Worm (Caenorhabditis elegans) whole organism, L1 larva: Measurements from ENCODE around the gene srh-206.

Experiments
- C04F5.9 ChIP-seq: sonication (generic microtip); optimal IDR thresholded peaks from 2 replicates; lab custom pipeline; 2016; ENCODE audit warnings: missing genetic modification characterization, missing compliant biosample characterization
- C16A3.4 ChIP-seq: fragments of 150-350 bp; optimal IDR thresholded peaks from 2 replicates; lab custom pipeline; 2014; ENCODE audit warnings: missing biosample characterization, missing genetic modification characterization
- C34B4.2 ChIP-seq: sonication (generic microtip); optimal IDR thresholded peaks from 2 replicates; lab custom pipeline; 2017; ENCODE audit warnings: mild to moderate bottlenecking, missing genetic modification characterization, missing compliant biosample characterization
- aha-1 ChIP-seq: fragments of 150-350 bp; optimal IDR thresholded peaks from 2 replicates; lab custom pipeline; 2014; ENCODE audit warnings: missing biosample characterization, missing genetic modification characterization
- alr-1 ChIP-seq: fragments of 200-800 bp; sonication (Bioruptor generic); optimal IDR thresholded peaks from 2 replicates; lab custom pipeline; 2018; ENCODE audit warnings: borderline replicate concordance, mild to moderate bottlenecking, missing genetic modification characterization, missing compliant biosample characterization
- aly-2 ChIP-seq: fragments of 150-350 bp; optimal IDR thresholded peaks from 2 replicates; lab custom pipeline; 2014; ENCODE audit warnings: missing biosample characterization, missing genetic modification characterization
- ceh-82 ChIP-seq, 3 experiments: fragments of 150-350 bp in 1 of 3; sonication (generic microtip) in 2 of 3; optimal IDR thresholded peaks; 2 replicates each; lab custom pipeline; 2014 to 2017; ENCODE audit warnings: missing biosample characterization in 3 of 3, missing genetic modification characterization in 3 of 3
- ceh-88 ChIP-seq: fragments of 200-800 bp; sonication (Bioruptor generic); IDR thresholded peaks from 2 replicates; pipeline ENCODE4 v1.3.6; 2022; ENCODE audit warnings: missing genetic modification characterization, missing compliant biosample characterization
- dpl-1 ChIP-seq, 3 experiments: fragments of 150-350 bp in 2 of 3; sonication (generic microtip) in 1 of 3; optimal IDR thresholded peaks; 2 replicates each; lab custom pipeline; 2014 to 2017; ENCODE audit warnings: missing biosample characterization in 3 of 3, missing genetic modification characterization in 3 of 3, missing genetic modification reagents in 3 of 3
- dsc-1 ChIP-seq: sonication (generic microtip); optimal IDR thresholded peaks from 2 replicates; lab custom pipeline; 2016; ENCODE audit warnings: mild to moderate bottlenecking, missing genetic modification characterization, missing compliant biosample characterization
- efl-3 ChIP-seq: fragments of 200-800 bp; sonication (Bioruptor generic); optimal IDR thresholded peaks from 2 replicates; lab custom pipeline; 2018; ENCODE audit warnings: mild to moderate bottlenecking, missing genetic modification characterization, missing compliant biosample characterization
- egl-27 ChIP-seq, 2 experiments: fragments of 150-350 bp in 1 of 2; sonication (generic microtip); optimal IDR thresholded peaks; 3 replicates each; lab custom pipeline; 2017 to 2018; ENCODE audit warnings: missing biosample characterization in 2 of 2, missing genetic modification characterization in 2 of 2, missing genetic modification reagents in 2 of 2
- fkh-10 ChIP-seq: sonication (generic microtip); optimal IDR thresholded peaks from 2 replicates; lab custom pipeline; 2017; ENCODE audit warnings: missing biosample characterization, missing genetic modification reagents, missing genetic modification characterization
- fkh-8 ChIP-seq: sonication (generic microtip); optimal IDR thresholded peaks from 2 replicates; lab custom pipeline; 2016; ENCODE audit warnings: mild to moderate bottlenecking, missing genetic modification characterization, missing compliant biosample characterization
- fos-1 ChIP-seq: fragments of 150-350 bp; optimal IDR thresholded peaks from 2 replicates; lab custom pipeline; 2014; ENCODE audit warnings: missing biosample characterization, missing genetic modification characterization
- hlh-17 ChIP-seq: fragments of 200-800 bp; sonication (Bioruptor generic); optimal IDR thresholded peaks from 2 replicates; lab custom pipeline; 2018; ENCODE audit warnings: missing genetic modification characterization, mild to moderate bottlenecking, missing compliant biosample characterization, moderate library complexity, borderline replicate concordance
- hlh-4 ChIP-seq: sonication (generic microtip); optimal IDR thresholded peaks from 2 replicates; lab custom pipeline; 2016; ENCODE audit warnings: mild to moderate bottlenecking, missing genetic modification characterization, missing compliant biosample characterization
- lin-14 ChIP-seq: fragments of 200-800 bp; sonication (Bioruptor generic); optimal IDR thresholded peaks from 2 replicates; lab custom pipeline; 2018; ENCODE audit warnings: mild to moderate bottlenecking, missing genetic modification characterization, moderate library complexity, missing compliant biosample characterization
- lir-3 ChIP-seq: sonication (generic microtip); optimal IDR thresholded peaks from 2 replicates; lab custom pipeline; 2016; ENCODE audit warnings: mild to moderate bottlenecking, missing genetic modification characterization, moderate library complexity, missing compliant biosample characterization; ENCODE audit not compliant: poor library complexity
- mdl-1 ChIP-seq, 2 experiments: fragments of 150-350 bp; optimal IDR thresholded peaks; 2 replicates each; lab custom pipeline; 2014 to 2017; ENCODE audit warnings: missing biosample characterization in 2 of 2, missing genetic modification characterization in 2 of 2, inconsistent platforms in 1 of 2
- mef-2 ChIP-seq: fragments of 150-350 bp; optimal IDR thresholded peaks from 2 replicates; lab custom pipeline; 2014; ENCODE audit warnings: missing biosample characterization, missing genetic modification characterization
- mep-1 ChIP-seq: fragments of 150-350 bp; optimal IDR thresholded peaks from 2 replicates; lab custom pipeline; 2014; ENCODE audit warnings: missing biosample characterization, missing genetic modification characterization
- nhr-237 ChIP-seq: fragments of 150-350 bp; optimal IDR thresholded peaks from 2 replicates; lab custom pipeline; 2014; ENCODE audit warnings: missing biosample characterization, missing genetic modification characterization
- nhr-71 ChIP-seq: sonication (generic microtip); optimal IDR thresholded peaks from 2 replicates; lab custom pipeline; 2016; ENCODE audit warnings: mild to moderate bottlenecking, missing genetic modification characterization, moderate library complexity, missing compliant biosample characterization
- nhr-77 ChIP-seq: fragments of 150-350 bp; optimal IDR thresholded peaks from 2 replicates; lab custom pipeline; 2014; ENCODE audit warnings: missing biosample characterization, missing genetic modification characterization
- nhr-85 ChIP-seq: sonication (generic microtip); peaks from one replicate; lab custom pipeline; 2016; ENCODE audit warnings: missing genetic modification characterization, inconsistent platforms, missing compliant biosample characterization
- nhr-90 ChIP-seq: sonication (generic microtip); optimal IDR thresholded peaks from 2 replicates; lab custom pipeline; 2016; ENCODE audit warnings: mild to moderate bottlenecking, missing genetic modification characterization, missing compliant biosample characterization; ENCODE audit not compliant: poor library complexity
- pqm-1 ChIP-seq: sonication (generic microtip); optimal IDR thresholded peaks from 3 replicates; lab custom pipeline; 2017; ENCODE audit warnings: missing biosample characterization, missing genetic modification characterization
- snpc-4 ChIP-seq: fragments of 150-350 bp; optimal IDR thresholded peaks from 2 replicates; lab custom pipeline; 2014; ENCODE audit warnings: missing biosample characterization, missing genetic modification characterization
- snu-23 ChIP-seq: sonication (generic microtip); optimal IDR thresholded peaks from 2 replicates; lab custom pipeline; 2016; ENCODE audit warnings: missing genetic modification characterization, missing compliant biosample characterization
- sup-37 ChIP-seq: fragments of 200-800 bp; sonication (Bioruptor generic); optimal IDR thresholded peaks from 2 replicates; lab custom pipeline; 2018; ENCODE audit warnings: mild to moderate bottlenecking, missing genetic modification characterization, missing compliant biosample characterization
- swsn-7 ChIP-seq: sonication (generic microtip); optimal IDR thresholded peaks from 2 replicates; lab custom pipeline; 2016; ENCODE audit warnings: missing genetic modification characterization, missing compliant biosample characterization
- tlp-1 ChIP-seq: fragments of 150-350 bp; optimal IDR thresholded peaks from 2 replicates; lab custom pipeline; 2014; ENCODE audit warnings: missing biosample characterization, missing genetic modification characterization
- unc-130 ChIP-seq: fragments of 150-350 bp; optimal IDR thresholded peaks from 2 replicates; lab custom pipeline; 2017; ENCODE audit warnings: missing biosample characterization, missing genetic modification characterization, inconsistent platforms
- unc-98 ChIP-seq: fragments of 200-800 bp; sonication (Bioruptor generic); IDR thresholded peaks from 2 replicates; pipeline ENCODE4 v1.3.6; 2022; ENCODE audit warnings: missing genetic modification characterization, missing compliant biosample characterization
- vab-15 ChIP-seq: sonication (generic microtip); optimal IDR thresholded peaks from 2 replicates; lab custom pipeline; 2017; ENCODE audit warnings: missing genotype, mild to moderate bottlenecking, missing genetic modification characterization, missing compliant biosample characterization
- ztf-4 ChIP-seq: fragments of 150-350 bp; optimal IDR thresholded peaks from 2 replicates; lab custom pipeline; 2014; ENCODE audit warnings: missing biosample characterization, missing genetic modification characterization

Gene srh-206

ce11 chrV:16991734-16992133 lies 37.1 kb upstream of the srh-206 start, which contains the start of gene srz-95:
Gene srz-95, plus strand, starts transcription at chrV:16992034.
- TF ChIP-seq unc-130 (tag; lab: Kevin White, UChicago) (no peak), lin-14 (no peak), C16A3.4 (no peak), mdl-1 (tag; optimal IDR thresholded peaks at IDR 0.05; lab: Kevin White, UChicago) (no peak), fkh-8 (tag; lab: Kevin White, UChicago) (no peak), snu-23 (GFP tag; lab: Kevin White, UChicago) (no peak), aly-2 (tag; lab: Kevin White, UChicago) (no peak), vab-15 (tag; lab: Kevin White, UChicago) (no peak), mef-2 (tag; lab: Kevin White, UChicago) (no peak), dsc-1 (tag; lab: Kevin White, UChicago) (no peak), pqm-1 (tag; lab: Kevin White, UChicago) (no peak), hlh-4 (tag; lab: Kevin White, UChicago) (no peak)
- TF ChIP-seq, all 84 proteins: peak for 0

- TF ChIP-seq C34B4.2 (no peak), tlp-1 (tag; lab: Kevin White, UChicago) (no peak), lir-3 (tag; lab: Kevin White, UChicago) (no peak), nhr-71 (tag; lab: Kevin White, UChicago) (no peak), hlh-17 (GFP tag; lab: Kevin White, UChicago) (no peak), aly-2 (tag; lab: Kevin White, UChicago) (no peak), nhr-85 (tag; lab: Kevin White, UChicago) (no peak), nhr-237 (tag; lab: Kevin White, UChicago) (no peak), dpl-1 (GFP tag; optimal IDR thresholded peaks at IDR 0.05; lab: Kevin White, UChicago) (no peak), dsc-1 (tag; lab: Kevin White, UChicago) (no peak), swsn-7 (tag; lab: Kevin White, UChicago) (no peak), sup-37 (GFP tag; lab: Kevin White, UChicago) (no peak), fkh-10 (GFP tag; lab: Kevin White, UChicago) (no peak), efl-3 (GFP tag; lab: Kevin White, UChicago) (no peak), mef-2 (tag; lab: Kevin White, UChicago) (no peak)
Observed at ce11 chrV:16988614-16989013, 33.9 kb upstream of the srh-206 start, which contains the start of gene Y102A5C.27. Gene Y102A5C.27, minus strand, starts transcription at chrV:16988714.

- no peak for TF ChIP-seq ceh-88 (GFP tag; lab: Robert Waterston, UW)
- no peak for TF ChIP-seq mdl-1 (tag; optimal IDR thresholded peaks at IDR 0.05; lab: Kevin White, UChicago)
- no peak for TF ChIP-seq nhr-90
- TF ChIP-seq fos-1 = no peak
- TF ChIP-seq alr-1 (tag; lab: Kevin White, UChicago) = no peak
- no peak for TF ChIP-seq egl-27 (tag; optimal IDR thresholded peaks at IDR 0.05; lab: Kevin White, UChicago)
- no peak for TF ChIP-seq nhr-77 (tag; lab: Kevin White, UChicago)
- no peak for TF ChIP-seq unc-98
- no peak for TF ChIP-seq C04F5.9 (tag; lab: Kevin White, UChicago)
- TF ChIP-seq ceh-82 (tag; optimal IDR thresholded peaks at IDR 0.05; lab: Kevin White, UChicago) = no peak
- TF ChIP-seq efl-3 (GFP tag; lab: Kevin White, UChicago) = no peak
- no peak for TF ChIP-seq hlh-4 (tag; lab: Kevin White, UChicago)
- no peak for TF ChIP-seq vab-15 (tag; lab: Kevin White, UChicago)
- no peak for TF ChIP-seq snpc-4
- no peak for TF ChIP-seq unc-130 (tag; lab: Kevin White, UChicago)
- no peak for TF ChIP-seq mep-1 (tag; lab: Kevin White, UChicago)
Observed at ce11 chrV:16987783-16988182, 33.1 kb upstream of the srh-206 start.

ce11 chrV:16987035-16987434 lies 32.4 kb upstream of the srh-206 start, which contains the start of gene Y102A5C.40:
Gene Y102A5C.40, minus strand, starts transcription at chrV:16987135.
- TF ChIP-seq nhr-85 (tag; lab: Kevin White, UChicago) = no peak
- no peak for TF ChIP-seq aha-1
- no peak for TF ChIP-seq ceh-88 (GFP tag; lab: Robert Waterston, UW)
- no peak for TF ChIP-seq ztf-4
- no peak for TF ChIP-seq mef-2 (tag; lab: Kevin White, UChicago)
